Worm (Caenorhabditis elegans): ENCODE data around the gene nhr-149.
"Not testable (repeated sequence)": the region's sequence is repeated elsewhere in the genome, so short reads cannot be mapped to it uniquely, and the experiment has no call there.

The nhr-149 gene

DNA sequence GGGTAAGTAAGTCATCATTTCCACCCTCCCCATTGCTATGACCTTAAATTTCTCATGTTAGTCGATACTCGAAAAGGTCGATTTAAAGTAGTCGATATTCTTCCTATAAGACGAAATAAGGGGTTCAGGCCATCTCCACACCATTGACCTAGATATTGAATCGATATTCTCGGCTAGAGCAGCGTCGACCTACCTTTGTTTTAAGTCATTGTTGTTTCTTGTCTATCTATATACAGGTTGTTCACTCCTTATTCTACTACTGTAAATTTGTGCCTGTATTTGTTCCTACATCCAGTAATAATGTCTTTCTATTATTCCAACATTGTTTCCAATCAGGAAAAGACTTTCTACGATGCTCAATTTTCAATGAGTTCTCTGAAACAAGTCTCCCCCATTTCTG lies 22.5 kb downstream of the nhr-149 start, which contains the start of gene F10G2.4:
TSS of gene F10G2.4 (plus strand) at position 301 of the 400 bp plus-strand sequence.
- TF ChIP-seq him-1 (tag; optimal IDR thresholded peaks at IDR 0.05) (no peak), dao-5 (tag; optimal IDR thresholded peaks at IDR 0.05) (no peak), W03F9.2 (tag; optimal IDR thresholded peaks at IDR 0.05) (no peak)

DNA sequence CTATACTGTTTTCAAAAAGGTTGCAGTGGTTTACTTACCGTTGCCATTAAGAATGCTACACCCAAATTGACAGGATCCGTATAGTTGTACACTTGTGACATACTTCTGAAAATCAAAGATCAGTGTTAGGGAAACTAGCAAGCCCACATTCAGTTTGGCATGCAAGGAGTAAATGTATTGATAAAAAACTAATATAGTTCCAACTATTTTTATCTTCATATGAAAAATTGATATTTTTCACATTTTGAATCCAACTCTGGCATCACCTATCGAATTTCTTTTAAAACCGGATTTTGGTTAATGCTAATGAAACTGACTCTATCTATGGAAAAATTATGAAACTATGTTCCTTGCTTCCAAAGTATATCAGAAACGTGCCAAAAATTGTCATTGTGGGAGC lies 24.2 kb downstream of the nhr-149 start, which contains the start of gene srx-92:
TSS of gene srx-92 (minus strand) at position 101 of the 400 bp plus-strand sequence.
- no peak for TF ChIP-seq W03F9.2 (tag; optimal IDR thresholded peaks at IDR 0.05)
- no peak for TF ChIP-seq him-1 (tag; optimal IDR thresholded peaks at IDR 0.05)
- TF ChIP-seq dao-5 (tag; optimal IDR thresholded peaks at IDR 0.05) = no peak

DNA sequence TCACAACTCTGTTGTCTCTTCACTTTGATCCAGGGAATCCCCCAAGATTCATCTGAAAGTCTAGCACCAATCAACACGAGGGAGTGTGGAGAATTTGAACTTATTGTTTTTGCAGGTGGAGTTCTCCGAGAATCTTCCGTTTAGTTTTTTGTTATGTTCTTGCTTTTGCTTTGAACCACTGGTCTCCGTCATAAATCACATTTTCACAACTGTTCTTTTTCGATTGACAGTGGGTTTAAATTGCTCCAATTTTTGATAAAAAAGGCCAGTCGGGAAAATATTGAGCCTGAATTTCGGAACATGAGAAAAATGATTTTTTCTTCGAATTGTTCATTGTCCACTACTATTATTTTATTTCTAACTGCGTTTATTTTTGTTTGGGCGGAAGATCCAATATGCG lies 27.5 kb downstream of the nhr-149 start, which contains the start of gene F10G2.10:
TSS of gene F10G2.10 (plus strand) at position 301 of the 400 bp plus-strand sequence.
- TF ChIP-seq W03F9.2 (tag; optimal IDR thresholded peaks at IDR 0.05) = no peak
- TF ChIP-seq dao-5 (tag; optimal IDR thresholded peaks at IDR 0.05) = no peak
- no peak for TF ChIP-seq him-1 (tag; optimal IDR thresholded peaks at IDR 0.05)

DNA sequence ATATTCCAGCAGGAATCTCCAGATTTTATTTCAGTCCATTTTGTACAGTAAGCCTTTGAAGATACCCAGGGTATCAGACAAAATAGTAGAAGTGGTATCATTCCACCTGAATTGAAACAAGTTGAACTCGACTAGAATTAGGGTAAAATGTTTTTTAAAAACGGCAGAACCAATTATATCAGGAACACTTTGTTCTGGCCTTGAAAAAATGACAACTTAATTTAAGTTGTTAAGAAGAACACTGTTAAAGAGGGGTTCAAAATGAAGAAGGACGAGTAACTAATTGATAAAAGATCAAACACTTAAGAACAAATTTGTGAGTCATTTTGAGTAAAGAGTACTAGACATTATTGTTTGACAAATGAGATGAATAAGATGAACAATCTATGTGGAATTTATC lies 28.5 kb downstream of the nhr-149 start, which contains the start of gene lmd-4:
TSS of gene lmd-4 (minus strand) at position 101 of the 400 bp plus-strand sequence.
- TF ChIP-seq W03F9.2 (tag; optimal IDR thresholded peaks at IDR 0.05) (no peak), him-1 (tag; optimal IDR thresholded peaks at IDR 0.05) (no peak), dao-5 (tag; optimal IDR thresholded peaks at IDR 0.05) (no peak)

DNA sequence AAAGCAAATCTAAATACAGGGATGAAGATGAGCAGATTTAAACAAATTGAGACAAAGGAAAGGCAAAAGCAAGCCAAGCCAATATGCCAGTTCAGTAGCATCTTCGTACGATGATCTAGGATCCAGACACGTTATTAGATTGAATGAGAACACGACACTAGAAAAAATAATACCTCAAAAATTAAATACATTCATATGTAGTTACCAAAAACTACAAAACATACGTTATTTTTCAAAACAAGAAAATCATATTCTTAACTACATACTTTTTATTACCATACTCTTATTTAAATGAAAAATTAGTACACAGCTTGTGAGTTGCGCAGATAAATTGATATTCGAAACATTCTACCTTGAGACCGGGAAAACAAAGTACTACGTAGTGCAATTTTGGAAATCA lies 36.2 kb downstream of the nhr-149 start, which contains the start of gene srx-6:
TSS of gene srx-6 (minus strand) at position 101 of the 400 bp plus-strand sequence.
- no peak for TF ChIP-seq dao-5 (tag; optimal IDR thresholded peaks at IDR 0.05)
- no peak for TF ChIP-seq W03F9.2 (tag; optimal IDR thresholded peaks at IDR 0.05)
- TF ChIP-seq him-1 (tag; optimal IDR thresholded peaks at IDR 0.05) = no peak

DNA sequence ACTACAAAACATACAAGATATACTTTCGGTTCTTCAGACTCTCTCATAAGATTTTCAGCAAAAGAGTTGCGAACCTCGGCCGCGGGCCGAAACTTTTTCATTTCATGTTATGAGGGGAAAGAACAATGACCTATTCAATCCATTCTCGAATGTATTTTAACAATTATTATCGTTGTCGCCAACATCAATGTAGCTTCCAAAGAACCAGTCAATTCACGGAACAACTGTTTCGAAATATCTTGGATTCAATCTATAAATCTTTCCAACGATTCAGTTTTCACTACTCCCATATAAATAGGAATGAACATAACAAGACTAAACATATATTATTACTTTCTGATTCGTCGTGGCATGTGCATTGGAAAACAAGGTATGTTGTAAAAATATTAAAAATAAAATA lies 42.4 kb downstream of the nhr-149 start, which contains the start of gene F07G11.1:
TSS of gene F07G11.1 (plus strand) at position 301 of the 400 bp plus-strand sequence.
- TF ChIP-seq W03F9.2 (tag; optimal IDR thresholded peaks at IDR 0.05) = no peak

DNA sequence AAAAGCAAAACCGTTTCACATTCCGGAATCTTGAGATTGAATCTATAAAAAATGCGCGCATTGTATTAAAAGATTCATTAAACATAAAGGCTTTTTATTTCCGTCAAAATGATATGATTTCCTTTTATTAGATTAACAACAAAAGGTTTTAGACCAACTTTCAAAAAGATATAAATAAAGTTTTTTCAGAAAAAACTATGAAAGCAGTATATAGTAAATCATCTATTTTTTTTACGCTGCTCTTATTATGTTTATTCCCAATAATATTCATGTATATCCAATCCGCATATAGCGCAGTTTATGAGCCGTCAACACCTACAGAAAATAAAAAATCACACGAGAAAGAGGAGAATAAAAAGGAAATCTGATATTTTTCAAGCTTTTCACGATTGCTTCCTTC lies 44.9 kb downstream of the nhr-149 start, which contains the start of gene F07G11.2:
TSS of gene F07G11.2 (plus strand) at position 301 of the 400 bp plus-strand sequence.
- TF ChIP-seq him-1, W03F9.2, dao-5 (tag; optimal IDR thresholded peaks at IDR 0.05): not testable (repeated sequence)

- TF ChIP-seq W03F9.2 (tag; optimal IDR thresholded peaks at IDR 0.05) (no peak), him-1 (tag; optimal IDR thresholded peaks at IDR 0.05) (no peak), dao-5 (tag; optimal IDR thresholded peaks at IDR 0.05) (no peak)
These were observed 51.0 kb downstream of the nhr-149 start, which contains the start of gene F07G11.3 for ce11 chrV:7298463-7298862. TSS of gene F07G11.3 (plus strand) at chrV:7298763.

Measured in whole organism, L4/young adult.